Worm (Caenorhabditis elegans): ENCODE measurements around the gene tmem-24.

Gene tmem-24

ce11 chrX:3644796-3645195, at the start of gene tmem-24:
Gene tmem-24 (minus strand): TSS chrX:3644896.
- TF ChIP-seq attf-4 (tag; optimal IDR thresholded peaks at IDR 0.05) (no peak), unc-62 (GFP tag; optimal IDR thresholded peaks at IDR 0.05 in 1 of 2) (peak in 1 of 2 experiments; percentile 11), unc-62 (tag; optimal IDR thresholded peaks at IDR 0.05) (no peak)

- TF ChIP-seq zip-11 (GFP tag; IDR thresholded peaks at IDR 0.05) (no peak), pha-4 (GFP tag; IDR thresholded peaks at IDR 0.05) (no peak), pha-4 (tag; optimal IDR thresholded peaks at IDR 0.05) (no peak), hlh-30 (tag; optimal IDR thresholded peaks at IDR 0.05; ENCODE audit: insufficient read depth) (peak; percentile 78), Y48G9A.11 (GFP tag; IDR thresholded peaks at IDR 0.05) (no peak), vab-7 (GFP tag; IDR thresholded peaks at IDR 0.05) (peak; percentile 58; the same call in 1 of the 2 replicates), mep-1 (tag; optimal IDR thresholded peaks at IDR 0.05) (peak; percentile 81), mxl-3 (GFP tag; optimal IDR thresholded peaks at IDR 0.05) (peak; percentile 8), aha-1 (tag) (peak; percentile 99), mdt-29 (GFP tag; IDR thresholded peaks at IDR 0.05) (0 out of 2 replicates have a peak, but pooled peaks have one; percentile 37), php-3 (GFP tag; IDR thresholded peaks at IDR 0.05) (no peak), hmg-1.1 (GFP tag; IDR thresholded peaks at IDR 0.05) (peak; percentile 83), rbr-2 (tag; optimal IDR thresholded peaks at IDR 0.05) (peak; percentile 79), fkh-10 (GFP tag; optimal IDR thresholded peaks at IDR 0.05) (peak; percentile 64), ceh-20 (GFP tag; IDR thresholded peaks at IDR 0.05) (0 out of 2 replicates have a peak, but pooled peaks have one; percentile 33), nhr-28 (tag; optimal IDR thresholded peaks at IDR 0.05) (peak; percentile 11), mdl-1 (tag; optimal IDR thresholded peaks at IDR 0.05) (peak in 1 of 2 experiments; percentile 83), ctbp-1 (GFP tag; IDR thresholded peaks at IDR 0.05) (peak; percentile 77), dmd-6 (GFP tag; IDR thresholded peaks at IDR 0.05) (peak; percentile 58), hlh-11 (tag; optimal IDR thresholded peaks at IDR 0.05) (peak; percentile 49), egl-43 (GFP tag; IDR thresholded peaks at IDR 0.05) (peak; percentile 60; the same call in 1 of the 2 replicates), mes-2 (tag; optimal IDR thresholded peaks at IDR 0.05; ENCODE audit: poor library complexity, severe bottlenecking) (peak; percentile 65), lim-7 (GFP tag; IDR thresholded peaks at IDR 0.05) (0 out of 2 replicates have a peak, but pooled peaks have one; percentile 7), T20F7.1 (GFP tag; optimal IDR thresholded peaks at IDR 0.05) (no peak), hif-1 (tag; optimal IDR thresholded peaks at IDR 0.05) (peak in 1 of 2 experiments; percentile 64), nhr-11 (tag; optimal IDR thresholded peaks at IDR 0.05) (peak; percentile 56), dmd-8 (GFP tag; IDR thresholded peaks at IDR 0.05) (0 out of 2 replicates have a peak, but pooled peaks have one; percentile 50), Y105C5A.15 (GFP tag; IDR thresholded peaks at IDR 0.05) (no peak), madf-9 (GFP tag; conservative IDR thresholded peaks at IDR 0.05) (0 out of 2 replicates have a peak, but pooled peaks have one; percentile 17), set-16 (GFP tag; IDR thresholded peaks at IDR 0.05) (peak; percentile 48; the same call in 1 of the 2 replicates), F26F4.8 (GFP tag; conservative IDR thresholded peaks at IDR 0.05) (no peak), dve-1 (tag; optimal IDR thresholded peaks at IDR 0.05; ENCODE audit: insufficient read depth) (peak; percentile 4), F37D6.2 (tag; optimal IDR thresholded peaks at IDR 0.05) (peak; percentile 54), nhr-237 (tag; optimal IDR thresholded peaks at IDR 0.05) (no peak), lsy-2 (tag; optimal IDR thresholded peaks at IDR 0.05) (peak; percentile 49 to 58), zfp-3 (GFP tag; conservative IDR thresholded peaks at IDR 0.05) (0 out of 2 replicates have a peak, but pooled peaks have one; percentile 58), daf-16 (GFP tag; optimal IDR thresholded peaks at IDR 0.05) (peak in 1 of 2 experiments; percentile 69), daf-16 (tag; optimal IDR thresholded peaks at IDR 0.05) (no peak)
Measured at ce11 chrX:3694172-3694571, 49.5 kb upstream of the tmem-24 start.
